Fruit fly (Drosophila melanogaster): ENCODE measurements around the gene CG15167.

Gene CG15167

DNA sequence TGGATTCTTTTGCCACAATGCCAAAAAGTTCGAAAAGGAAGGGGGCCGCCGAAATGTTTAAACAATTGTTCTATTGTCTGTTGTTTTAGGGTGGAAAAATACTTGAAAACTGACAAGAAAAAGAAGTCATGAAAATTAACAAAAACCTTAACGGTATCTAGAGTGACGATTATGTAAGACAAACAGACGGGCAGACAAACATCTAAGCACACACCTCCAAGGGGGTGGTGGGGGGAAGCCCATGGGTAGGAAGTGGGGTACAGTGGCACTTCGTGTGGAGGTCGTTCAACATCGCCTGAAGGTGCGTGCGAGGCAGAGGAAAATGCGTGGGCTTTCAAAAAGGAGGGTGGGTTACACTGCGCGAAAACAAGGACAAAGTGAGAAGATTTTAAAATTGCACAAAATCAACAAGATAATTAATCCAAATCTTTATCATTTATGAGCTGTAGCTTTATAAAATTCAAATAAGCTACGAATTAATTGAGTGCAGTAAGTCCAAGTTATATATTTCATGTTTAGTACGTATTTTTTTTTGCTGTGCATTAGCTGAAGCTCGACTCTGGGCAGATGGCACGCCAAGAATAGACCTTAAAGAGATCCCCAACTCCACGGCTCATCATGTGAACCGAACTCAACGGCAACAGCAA lies 22.7 kb upstream of the CG15167 start:
- TF ChIP-seq pan (optimal IDR thresholded peaks at IDR 0.05) (no peak), psq (optimal IDR thresholded peaks at IDR 0.05) (no peak), usp (GFP tag; optimal IDR thresholded peaks at IDR 0.05) (no peak), CG8478 (optimal IDR thresholded peaks at IDR 0.05) (no peak), EcR (GFP tag; optimal IDR thresholded peaks at IDR 0.05) (no peak), Dll (optimal IDR thresholded peaks at IDR 0.05) (no peak)

DNA sequence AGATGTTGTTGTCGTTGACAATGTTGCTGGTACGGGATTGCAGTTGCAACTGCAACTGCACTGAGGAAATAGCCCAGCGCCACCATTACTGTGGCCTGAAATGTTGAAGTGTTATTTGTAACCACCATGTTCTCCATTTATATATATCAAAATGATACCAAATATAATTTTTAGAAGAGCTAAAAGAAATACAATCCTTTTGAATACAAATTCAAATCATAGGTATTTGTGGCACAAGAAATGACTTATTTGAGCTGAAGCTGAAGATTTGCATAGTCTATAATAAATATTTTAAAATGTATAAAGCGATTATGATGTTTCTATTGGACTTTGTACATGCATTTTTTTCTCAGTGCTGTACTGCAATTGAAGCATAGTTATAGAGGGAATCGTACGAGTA lies 20.6 kb upstream of the CG15167 start:
- no peak for TF ChIP-seq EcR (GFP tag; optimal IDR thresholded peaks at IDR 0.05)
- TF ChIP-seq psq (optimal IDR thresholded peaks at IDR 0.05): no peak
- TF ChIP-seq Dll (optimal IDR thresholded peaks at IDR 0.05): no peak
- TF ChIP-seq CG8478 (optimal IDR thresholded peaks at IDR 0.05): no peak
- TF ChIP-seq usp (GFP tag; optimal IDR thresholded peaks at IDR 0.05): no peak
- TF ChIP-seq pan (optimal IDR thresholded peaks at IDR 0.05): no peak

DNA sequence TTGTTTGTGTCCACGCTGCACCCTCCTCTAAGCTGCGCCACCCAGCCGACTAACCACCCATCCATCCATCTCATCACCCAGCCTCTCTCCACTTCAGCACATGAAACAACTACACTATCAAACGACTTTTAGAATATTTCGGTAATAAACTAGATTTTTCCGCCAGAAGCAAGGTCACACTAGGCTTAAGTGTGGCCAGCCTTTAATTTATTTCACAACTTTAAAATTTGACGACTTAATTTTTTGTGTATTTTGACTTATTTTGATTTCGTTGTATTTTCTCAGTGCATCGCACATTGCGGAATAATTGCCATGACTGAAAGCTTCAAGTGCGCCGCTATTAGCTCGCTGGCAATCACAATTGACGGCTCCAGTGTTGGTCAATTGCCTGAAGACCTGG lies 15.3 kb upstream of the CG15167 start:
- TF ChIP-seq CG8478 (optimal IDR thresholded peaks at IDR 0.05) (no peak), pan (optimal IDR thresholded peaks at IDR 0.05) (no peak), usp (GFP tag; optimal IDR thresholded peaks at IDR 0.05) (no peak), Dll (optimal IDR thresholded peaks at IDR 0.05) (no peak), psq (optimal IDR thresholded peaks at IDR 0.05) (no peak), EcR (GFP tag; optimal IDR thresholded peaks at IDR 0.05) (no peak)

DNA sequence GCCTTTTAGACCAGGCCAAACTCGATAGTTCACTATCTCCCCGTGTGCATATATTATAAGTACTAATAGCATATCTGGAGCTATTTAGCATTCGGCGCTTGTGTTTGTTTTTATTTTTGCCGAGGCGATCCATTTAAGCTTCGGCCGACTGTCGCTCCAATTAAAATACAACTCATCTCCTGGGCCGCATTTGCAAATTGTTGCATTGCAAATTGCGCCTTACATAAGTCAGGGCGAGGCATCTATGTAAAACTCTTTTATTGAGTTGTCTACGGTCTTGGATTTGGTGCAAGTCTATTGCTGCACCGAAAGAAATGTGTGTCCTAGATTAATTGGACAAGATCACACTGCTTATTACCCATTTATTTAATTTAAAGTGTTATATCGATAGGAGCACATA lies 12.2 kb upstream of the CG15167 start:
- TF ChIP-seq CG8478 (optimal IDR thresholded peaks at IDR 0.05) (no peak), pan (optimal IDR thresholded peaks at IDR 0.05) (no peak), usp (GFP tag; optimal IDR thresholded peaks at IDR 0.05) (no peak), psq (optimal IDR thresholded peaks at IDR 0.05) (no peak)

DNA sequence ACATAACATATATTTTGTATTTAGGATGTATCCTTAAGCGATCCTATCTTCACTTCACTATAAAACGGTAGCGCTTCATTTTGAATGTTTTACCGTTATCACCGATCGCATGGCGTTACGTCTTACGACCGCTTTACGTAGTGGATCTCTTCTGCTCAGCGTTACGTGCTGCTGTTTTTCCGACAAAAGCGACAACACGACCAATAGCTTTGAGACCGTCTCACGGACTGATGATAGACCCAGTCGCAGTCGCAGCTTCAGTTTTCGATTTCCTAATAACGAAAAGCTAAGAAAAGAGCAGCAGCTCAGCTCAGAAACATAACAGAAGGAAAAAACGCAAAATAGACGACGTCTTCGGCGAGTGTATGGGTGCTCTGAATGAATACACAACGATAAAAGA lies 7.9 kb upstream of the CG15167 start, which contains the start of gene CG10348:
Gene CG10348, minus strand, starts transcription at position 234 of the 400 bp plus-strand sequence.
- no peak for TF ChIP-seq pan (optimal IDR thresholded peaks at IDR 0.05)

DNA sequence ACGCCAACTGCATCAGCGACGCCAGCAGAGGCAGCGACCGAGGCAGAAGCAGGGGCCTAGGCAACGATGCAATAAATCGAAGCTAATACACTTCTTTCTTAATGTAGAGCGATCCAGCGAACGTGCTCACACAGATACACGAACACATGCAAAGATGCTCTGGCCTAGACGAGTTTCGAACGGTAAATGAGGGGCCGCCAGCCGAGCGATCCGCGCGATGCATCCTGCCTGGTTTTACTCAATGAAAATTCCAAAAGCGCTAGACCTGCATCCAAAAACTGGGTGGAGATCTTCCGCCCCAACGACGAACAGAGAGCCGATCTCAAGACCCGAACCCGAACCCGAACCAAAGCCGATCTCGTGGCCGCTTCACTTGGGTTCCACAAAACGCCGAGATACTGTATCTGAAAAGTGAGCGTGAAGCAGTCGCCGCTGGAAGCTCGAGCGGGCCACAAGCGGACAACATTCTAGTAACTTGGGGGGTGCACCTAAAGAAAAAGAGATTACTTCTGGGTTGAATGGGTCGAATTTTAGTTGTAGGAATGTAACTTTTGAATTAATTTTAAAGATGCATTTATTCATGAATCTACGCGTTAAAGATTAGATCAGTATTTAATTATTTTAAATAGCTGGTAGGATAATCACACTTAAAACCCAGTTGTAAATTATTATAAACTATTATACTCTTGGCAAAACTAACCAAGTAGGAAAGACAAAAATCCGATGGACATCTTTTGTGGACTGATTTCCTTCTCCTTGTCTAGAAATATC lies 7.2 kb upstream of the CG15167 start:
- no peak for TF ChIP-seq CG8478 (optimal IDR thresholded peaks at IDR 0.05)
- TF ChIP-seq Dll (optimal IDR thresholded peaks at IDR 0.05): no peak
- no peak for TF ChIP-seq usp (GFP tag; optimal IDR thresholded peaks at IDR 0.05)
- no peak for TF ChIP-seq pan (optimal IDR thresholded peaks at IDR 0.05)
- no peak for TF ChIP-seq EcR (GFP tag; optimal IDR thresholded peaks at IDR 0.05)
- TF ChIP-seq psq (optimal IDR thresholded peaks at IDR 0.05): no peak

DNA sequence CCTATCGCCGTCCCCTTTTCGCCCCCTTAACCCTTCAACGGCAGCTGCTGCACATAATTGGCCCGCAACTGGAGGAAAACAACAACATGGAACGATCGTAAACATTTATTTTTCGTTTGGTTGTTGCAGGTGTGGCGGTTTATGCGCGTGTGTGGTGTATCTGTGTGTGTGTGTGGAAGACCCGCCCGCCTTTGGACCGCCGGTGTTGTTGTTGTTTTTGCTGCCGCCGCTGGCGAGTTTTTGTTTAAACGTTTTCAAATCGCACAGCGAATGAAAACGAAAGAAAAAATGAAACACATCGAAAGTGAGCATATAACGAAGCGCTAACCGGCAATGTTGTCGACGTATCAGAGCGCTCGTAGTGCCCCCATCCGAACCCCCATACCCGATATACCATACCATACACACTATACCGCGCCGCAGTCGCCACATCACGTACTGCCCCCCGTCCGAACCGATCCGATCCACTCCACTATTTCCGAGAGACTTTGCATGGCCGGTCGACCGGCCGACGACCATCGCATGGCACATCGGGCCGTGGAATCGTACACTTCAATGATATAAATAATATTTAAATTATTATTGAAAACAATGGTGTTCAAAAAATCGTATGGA lies 4.5 kb upstream of the CG15167 start:
- TF ChIP-seq CG8478 (optimal IDR thresholded peaks at IDR 0.05) (no peak), Dll (optimal IDR thresholded peaks at IDR 0.05) (no peak), pan (optimal IDR thresholded peaks at IDR 0.05) (no peak), usp (GFP tag; optimal IDR thresholded peaks at IDR 0.05) (no peak), psq (optimal IDR thresholded peaks at IDR 0.05) (no peak), EcR (GFP tag; optimal IDR thresholded peaks at IDR 0.05) (no peak)

DNA sequence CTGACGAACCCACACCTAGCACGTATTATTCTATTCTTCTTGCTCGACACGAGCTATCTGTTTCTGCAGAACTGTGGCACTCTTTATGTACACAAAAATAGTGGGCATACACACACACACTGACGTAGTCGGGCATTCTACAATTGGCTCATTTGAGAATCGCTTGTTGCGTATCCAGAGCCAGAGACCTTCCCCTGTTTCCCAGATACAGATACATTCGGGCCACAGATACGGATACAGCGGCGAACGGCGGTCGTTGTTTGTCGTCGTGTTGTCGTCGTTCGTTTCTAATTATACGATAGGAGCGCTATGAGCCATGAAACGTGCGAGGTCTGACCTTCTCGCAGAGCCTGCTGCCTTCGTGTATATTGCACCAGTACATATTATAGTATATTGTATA lies 2.9 kb upstream of the CG15167 start:
- TF ChIP-seq pan (optimal IDR thresholded peaks at IDR 0.05) (no peak), EcR (GFP tag; optimal IDR thresholded peaks at IDR 0.05) (no peak), CG8478 (optimal IDR thresholded peaks at IDR 0.05) (no peak), Dll (optimal IDR thresholded peaks at IDR 0.05) (no peak), usp (GFP tag; optimal IDR thresholded peaks at IDR 0.05) (no peak), psq (optimal IDR thresholded peaks at IDR 0.05) (no peak)

DNA sequence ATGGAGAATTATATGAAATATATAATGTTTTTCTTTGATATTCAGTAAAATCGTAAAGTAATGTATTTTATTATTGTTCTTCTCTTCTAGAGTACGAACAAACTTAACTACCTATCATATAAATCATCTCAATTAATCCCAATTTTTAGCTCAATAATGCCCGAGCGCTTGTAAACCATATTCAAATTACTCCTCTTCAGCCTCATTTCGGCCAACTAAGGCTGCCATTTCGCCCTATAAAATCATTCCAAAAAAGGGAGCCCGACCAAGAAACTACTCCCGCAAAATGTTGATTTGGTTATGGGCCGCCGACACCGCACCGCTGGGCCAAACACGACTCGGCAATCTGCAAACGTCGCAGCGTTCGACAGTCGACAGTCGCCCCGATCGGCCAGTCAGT lies 2.6 kb downstream of the CG15167 start:
- TF ChIP-seq usp (GFP tag; optimal IDR thresholded peaks at IDR 0.05) (no peak), pan (optimal IDR thresholded peaks at IDR 0.05) (no peak), EcR (GFP tag; optimal IDR thresholded peaks at IDR 0.05) (no peak), CG8478 (optimal IDR thresholded peaks at IDR 0.05) (no peak), psq (optimal IDR thresholded peaks at IDR 0.05) (no peak), Dll (optimal IDR thresholded peaks at IDR 0.05) (no peak)

DNA sequence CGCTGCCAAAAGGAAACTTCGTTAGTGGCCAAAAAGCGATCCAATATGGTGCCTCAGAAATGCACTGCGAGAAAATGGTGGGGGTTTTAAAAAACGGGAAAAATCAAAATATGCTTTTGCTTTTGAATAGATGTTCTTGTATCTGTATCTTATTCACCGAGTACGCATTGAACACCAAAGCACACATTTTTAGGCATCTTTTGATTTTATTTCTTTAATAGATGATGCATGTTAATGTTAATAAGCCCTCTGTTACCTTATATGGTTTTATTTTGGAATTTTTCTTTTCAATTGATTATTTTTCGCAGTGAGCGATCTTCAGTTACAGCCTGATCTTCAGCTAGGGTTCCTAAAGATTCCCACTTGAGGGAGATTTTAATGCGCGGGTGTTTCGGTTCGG lies 3.7 kb downstream of the CG15167 start:
- no peak for TF ChIP-seq pan (optimal IDR thresholded peaks at IDR 0.05)
- no peak for TF ChIP-seq usp (GFP tag; optimal IDR thresholded peaks at IDR 0.05)
- no peak for TF ChIP-seq psq (optimal IDR thresholded peaks at IDR 0.05)
- no peak for TF ChIP-seq CG8478 (optimal IDR thresholded peaks at IDR 0.05)
- TF ChIP-seq EcR (GFP tag; optimal IDR thresholded peaks at IDR 0.05): no peak
- TF ChIP-seq Dll (optimal IDR thresholded peaks at IDR 0.05): no peak

DNA sequence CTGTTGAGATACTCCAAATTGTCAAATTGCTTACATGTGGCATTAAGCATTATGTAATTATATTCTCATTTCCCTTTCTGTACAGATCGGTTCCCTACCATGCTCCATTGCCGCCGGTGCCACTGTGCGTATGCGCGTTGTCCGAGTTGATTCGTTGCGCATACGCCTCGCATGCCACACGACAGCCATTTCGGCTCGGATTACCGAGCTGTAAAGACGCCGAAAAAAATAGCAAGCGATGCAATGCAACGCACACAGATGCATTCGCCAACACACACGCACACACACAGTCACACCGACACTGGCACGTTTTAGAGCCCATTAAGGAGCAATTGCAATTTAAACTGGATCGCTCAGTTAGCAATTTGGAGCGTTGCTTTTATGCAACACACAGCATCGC lies 5.3 kb downstream of the CG15167 start:
- TF ChIP-seq usp (GFP tag; optimal IDR thresholded peaks at IDR 0.05) (no peak), Dll (optimal IDR thresholded peaks at IDR 0.05) (no peak), CG8478 (optimal IDR thresholded peaks at IDR 0.05) (no peak), EcR (GFP tag; optimal IDR thresholded peaks at IDR 0.05) (no peak), psq (optimal IDR thresholded peaks at IDR 0.05) (no peak), pan (optimal IDR thresholded peaks at IDR 0.05) (no peak)

DNA sequence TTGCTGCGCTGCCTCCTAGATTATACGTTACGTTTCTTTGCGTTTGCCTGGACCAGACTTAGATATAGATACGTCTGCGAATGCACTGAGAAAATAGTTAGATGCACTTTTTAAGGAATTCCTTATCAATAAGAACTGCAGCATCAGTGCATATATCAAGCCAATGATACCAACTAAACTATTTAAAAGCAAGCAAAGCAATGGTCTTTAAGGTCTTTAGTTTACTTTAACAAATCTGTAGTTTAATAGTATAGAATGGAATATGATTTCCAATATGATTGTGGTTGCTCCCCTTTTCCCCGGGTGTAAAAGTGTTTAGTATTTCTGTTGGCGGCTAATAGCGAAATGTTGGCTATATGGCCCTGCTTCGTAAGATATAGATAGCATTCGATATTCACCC lies 6.5 kb downstream of the CG15167 start:
- TF ChIP-seq pan (optimal IDR thresholded peaks at IDR 0.05) (no peak), psq (optimal IDR thresholded peaks at IDR 0.05) (no peak), EcR (GFP tag; optimal IDR thresholded peaks at IDR 0.05) (no peak), Dll (optimal IDR thresholded peaks at IDR 0.05) (no peak), usp (GFP tag; optimal IDR thresholded peaks at IDR 0.05) (no peak), CG8478 (optimal IDR thresholded peaks at IDR 0.05) (no peak)

All from whole organism.